Worm (Caenorhabditis elegans): ENCODE data around the gene cpg-4.

The cpg-4 gene

DNA sequence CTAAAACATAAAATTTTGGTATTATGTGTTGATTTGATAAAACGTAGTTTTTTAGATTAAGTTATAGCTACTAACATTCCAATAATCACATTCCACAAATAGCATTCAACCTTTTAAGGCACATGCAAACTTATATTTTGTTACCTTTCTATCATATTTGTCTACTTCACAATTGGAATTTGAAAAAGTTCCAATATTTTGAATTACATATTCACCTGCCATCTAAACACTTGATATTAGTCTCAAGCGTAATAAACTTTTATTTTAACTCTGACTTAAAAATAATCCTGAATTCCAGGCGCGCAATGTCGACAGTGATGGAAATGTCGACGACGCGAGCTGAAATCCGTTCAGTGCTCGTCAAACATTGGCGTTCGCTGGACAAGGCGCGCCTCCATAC is 20.5 kb upstream of the cpg-4 start, which contains the start of gene acy-2:
Gene acy-2 (plus strand): TSS at position 301 of the 400 bp plus-strand sequence.
- TF ChIP-seq nhr-10 (tag; optimal IDR thresholded peaks at IDR 0.05) (no peak), mdl-1 (tag; optimal IDR thresholded peaks at IDR 0.05) (no peak), ceh-16 (tag; optimal IDR thresholded peaks at IDR 0.05) (no peak), ama-1 (optimal IDR thresholded peaks at IDR 0.05) (no peak), nhr-6 (tag; optimal IDR thresholded peaks at IDR 0.05) (no peak), alr-1 (tag; optimal IDR thresholded peaks at IDR 0.05) (no peak), ztf-4 (tag; optimal IDR thresholded peaks at IDR 0.05) (no peak), ztf-1 (GFP tag; conservative IDR thresholded peaks at IDR 0.05) (no peak), unc-39 (tag; optimal IDR thresholded peaks at IDR 0.05) (no peak), snpc-4 (tag; optimal IDR thresholded peaks at IDR 0.05) (no peak), peb-1 (tag; optimal IDR thresholded peaks at IDR 0.05) (no peak), C34F6.9 (tag; optimal IDR thresholded peaks at IDR 0.05) (no peak), nhr-21 (tag; optimal IDR thresholded peaks at IDR 0.05) (no peak), nhr-237 (tag; optimal IDR thresholded peaks at IDR 0.05) (no peak), elt-3 (tag; optimal IDR thresholded peaks at IDR 0.05) (no peak), gmeb-1 (tag; optimal IDR thresholded peaks at IDR 0.05) (no peak), egl-27 (tag; optimal IDR thresholded peaks at IDR 0.05) (no peak), mbf-1 (tag; optimal IDR thresholded peaks at IDR 0.05) (no peak), nhr-11 (tag; optimal IDR thresholded peaks at IDR 0.05) (no peak), elt-1 (tag; optimal IDR thresholded peaks at IDR 0.05) (no peak)

DNA sequence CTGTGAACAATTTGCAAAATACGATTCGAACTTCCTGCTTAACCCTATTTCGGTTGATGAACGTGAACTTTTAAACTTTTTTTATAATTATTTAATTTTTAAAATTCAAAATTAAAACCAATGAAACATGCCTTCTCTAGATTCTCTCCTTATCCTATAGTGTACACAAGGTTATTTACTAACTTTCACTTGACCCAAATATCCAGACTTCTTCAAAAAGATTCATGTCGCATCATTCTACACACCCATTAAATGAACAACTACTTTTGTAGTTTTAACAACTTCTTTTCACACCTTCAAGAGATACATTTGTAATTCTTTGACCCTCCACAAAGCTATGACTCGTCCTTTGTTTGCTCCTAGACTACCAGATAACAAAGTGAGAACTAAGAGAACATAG is 13.5 kb upstream of the cpg-4 start:
- no peak for TF ChIP-seq ztf-1 (GFP tag; conservative IDR thresholded peaks at IDR 0.05)
- no peak for TF ChIP-seq ceh-82 (tag; optimal IDR thresholded peaks at IDR 0.05)
- no peak for TF ChIP-seq zag-1 (tag; optimal IDR thresholded peaks at IDR 0.05)
- TF ChIP-seq nhr-11 (tag; optimal IDR thresholded peaks at IDR 0.05): no peak
- TF ChIP-seq lin-13 (GFP tag; optimal IDR thresholded peaks at IDR 0.05): no peak
- TF ChIP-seq nhr-25 (tag; optimal IDR thresholded peaks at IDR 0.05): no peak
- TF ChIP-seq Y55F3AM.14 (GFP tag; optimal IDR thresholded peaks at IDR 0.05): no peak
- no peak for TF ChIP-seq nhr-237 (tag; optimal IDR thresholded peaks at IDR 0.05)
- no peak for TF ChIP-seq lsy-2 (tag; optimal IDR thresholded peaks at IDR 0.05)
- TF ChIP-seq crh-2 (tag; optimal IDR thresholded peaks at IDR 0.05): no peak

DNA sequence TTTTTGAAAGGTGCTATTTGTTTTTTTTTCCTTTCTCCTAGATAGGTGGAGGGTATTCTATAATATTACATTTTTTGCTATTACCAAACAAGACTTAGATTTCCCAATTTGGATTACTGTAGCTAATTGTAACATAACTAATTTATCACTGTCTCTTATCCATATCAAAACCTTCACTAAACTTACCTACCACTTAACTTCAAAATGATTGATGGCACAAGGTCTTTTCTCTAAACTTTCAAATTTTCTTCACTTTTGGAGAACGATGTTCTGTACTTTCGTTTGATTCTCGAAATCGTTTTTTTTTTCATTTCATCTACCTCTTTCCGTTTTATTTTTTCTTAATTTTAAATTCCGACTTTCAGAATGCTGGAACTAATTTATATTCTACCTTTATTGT is 12.8 kb upstream of the cpg-4 start, which contains the start of gene dhs-16:
Gene dhs-16 (plus strand): TSS at position 366 of the 400 bp plus-strand sequence.
- TF ChIP-seq unc-55 (GFP tag; optimal IDR thresholded peaks at IDR 0.05) (no peak), nhr-237 (tag; optimal IDR thresholded peaks at IDR 0.05) (no peak), ceh-82 (tag; optimal IDR thresholded peaks at IDR 0.05) (no peak), ceh-16 (tag; optimal IDR thresholded peaks at IDR 0.05) (no peak), ztf-4 (tag; optimal IDR thresholded peaks at IDR 0.05) (no peak), R02D3.7 (tag; optimal IDR thresholded peaks at IDR 0.05) (no peak), ztf-11 (tag; optimal IDR thresholded peaks at IDR 0.05) (no peak), lsy-2 (tag; optimal IDR thresholded peaks at IDR 0.05) (no peak), zag-1 (tag; optimal IDR thresholded peaks at IDR 0.05) (no peak), Y55F3AM.14 (GFP tag; optimal IDR thresholded peaks at IDR 0.05) (no peak), nhr-12 (tag; optimal IDR thresholded peaks at IDR 0.05) (no peak), nhr-6 (tag; optimal IDR thresholded peaks at IDR 0.05) (no peak), dmd-4 (tag; optimal IDR thresholded peaks at IDR 0.05) (no peak)

DNA sequence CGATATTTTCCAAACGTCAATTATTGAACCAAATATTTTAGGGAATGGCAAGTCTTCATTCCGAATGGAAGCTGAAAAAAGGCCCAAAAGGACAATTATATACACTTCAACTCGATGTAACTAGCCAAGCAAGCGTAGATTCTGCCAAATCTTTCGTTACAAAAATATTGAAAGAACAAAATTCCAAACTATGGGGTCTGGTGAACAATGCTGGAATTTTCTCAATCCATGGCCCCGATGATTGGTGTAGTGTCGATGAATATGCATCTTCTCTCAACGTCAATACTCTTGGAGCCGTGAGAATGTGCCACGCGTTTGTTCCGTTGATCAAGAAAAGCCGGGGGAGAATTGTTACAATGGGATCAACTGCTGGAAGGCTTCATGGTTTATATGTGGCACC is 12.0 kb upstream of the cpg-4 start:
- no peak for TF ChIP-seq elt-3 (tag; optimal IDR thresholded peaks at IDR 0.05)
- no peak for TF ChIP-seq R02D3.7 (tag; optimal IDR thresholded peaks at IDR 0.05)
- no peak for TF ChIP-seq nhr-21 (tag; optimal IDR thresholded peaks at IDR 0.05)
- TF ChIP-seq nhr-12 (tag; optimal IDR thresholded peaks at IDR 0.05): no peak
- no peak for TF ChIP-seq nhr-237 (tag; optimal IDR thresholded peaks at IDR 0.05)
- TF ChIP-seq snpc-4 (tag; optimal IDR thresholded peaks at IDR 0.05): no peak
- no peak for TF ChIP-seq nhr-129 (tag; optimal IDR thresholded peaks at IDR 0.05)
- no peak for TF ChIP-seq unc-39 (tag; optimal IDR thresholded peaks at IDR 0.05)
- no peak for TF ChIP-seq zag-1 (tag; optimal IDR thresholded peaks at IDR 0.05)
- no peak for TF ChIP-seq ztf-11 (tag; optimal IDR thresholded peaks at IDR 0.05)

DNA sequence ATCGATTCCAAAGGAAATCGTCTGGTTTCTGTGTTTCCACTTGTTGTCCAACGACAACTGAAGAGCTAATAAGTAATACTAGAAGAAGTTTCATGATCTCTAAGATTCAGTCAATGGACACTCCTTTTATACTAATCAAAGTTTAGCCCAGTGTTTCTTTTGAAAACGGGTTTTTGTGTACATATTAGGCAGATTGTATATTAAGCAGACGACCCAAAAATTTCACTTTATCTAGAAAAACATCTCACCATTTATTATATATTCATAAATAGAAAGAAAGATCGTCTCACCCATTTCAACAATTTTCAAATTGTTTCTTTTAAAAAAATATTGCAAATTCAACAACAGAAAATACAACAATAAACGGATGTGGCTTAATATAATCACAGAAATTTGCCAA is 9.5 kb upstream of the cpg-4 start, which contains the start of gene C10F3.7:
Gene C10F3.7 (minus strand): TSS at position 101 of the 400 bp plus-strand sequence.
- TF ChIP-seq nhr-237 (tag; optimal IDR thresholded peaks at IDR 0.05) (no peak), nhr-6 (tag; optimal IDR thresholded peaks at IDR 0.05) (no peak), sma-9 (GFP tag; optimal IDR thresholded peaks at IDR 0.05) (no peak), sma-9 (tag; optimal IDR thresholded peaks at IDR 0.05) (no peak)

Data from whole organism, L2 larva.